Fruit fly (Drosophila melanogaster): Measurements from ENCODE around the gene CG43288.

Gene CG43288

DNA sequence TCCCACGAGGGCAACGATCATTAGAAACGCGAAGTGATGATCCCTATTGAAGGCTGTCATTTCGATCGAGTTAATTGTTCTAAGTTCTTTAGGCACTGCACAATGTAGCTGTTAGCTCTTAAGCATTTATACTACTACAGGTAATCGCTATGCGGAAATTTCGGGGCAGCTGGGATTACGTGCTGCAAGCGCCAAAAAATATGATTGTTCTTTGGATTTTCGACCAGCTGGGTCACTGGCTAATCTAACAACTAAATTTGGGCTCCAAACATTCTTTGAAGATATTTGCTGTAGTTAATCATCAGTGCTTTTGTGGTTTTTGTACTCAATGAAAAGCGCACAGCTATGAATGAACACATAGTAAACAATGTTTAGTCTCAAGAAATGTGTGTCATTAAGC, 4.5 kb downstream of the CG43288 start, which contains the start of gene CG15571:
TSS of gene CG15571 (minus strand) at position 101 of the 400 bp plus-strand sequence.
- TF ChIP-seq ro (GFP tag; IDR thresholded peaks at IDR 0.05) (no peak), sisA (GFP tag; IDR thresholded peaks at IDR 0.05) (no peak), ara (GFP tag; IDR thresholded peaks at IDR 0.05) (no peak), Lim3 (GFP tag; IDR thresholded peaks at IDR 0.05) (no peak), Dp (GFP tag; optimal IDR thresholded peaks at IDR 0.05) (no peak), CG5953 (GFP tag; IDR thresholded peaks at IDR 0.05) (no peak), CG16813 (GFP tag; IDR thresholded peaks at IDR 0.05; ENCODE audit: partially characterized antibody) (no peak), sim (GFP tag; IDR thresholded peaks at IDR 0.05) (no peak), jumu (GFP tag; optimal IDR thresholded peaks at IDR 0.05) (no peak), D19A (tag; optimal IDR thresholded peaks at IDR 0.05) (no peak), Bteb2 (GFP tag; optimal IDR thresholded peaks at IDR 0.05) (no peak), CG5180 (GFP tag; optimal IDR thresholded peaks at IDR 0.05) (no peak), Side (GFP tag; optimal IDR thresholded peaks at IDR 0.05) (no peak), Rx (GFP tag; IDR thresholded peaks at IDR 0.05) (no peak), grn (GFP tag; optimal IDR thresholded peaks at IDR 0.05) (no peak), CG10431 (GFP tag; optimal IDR thresholded peaks at IDR 0.05) (no peak), CG6683 (GFP tag; optimal IDR thresholded peaks at IDR 0.05) (no peak)

DNA sequence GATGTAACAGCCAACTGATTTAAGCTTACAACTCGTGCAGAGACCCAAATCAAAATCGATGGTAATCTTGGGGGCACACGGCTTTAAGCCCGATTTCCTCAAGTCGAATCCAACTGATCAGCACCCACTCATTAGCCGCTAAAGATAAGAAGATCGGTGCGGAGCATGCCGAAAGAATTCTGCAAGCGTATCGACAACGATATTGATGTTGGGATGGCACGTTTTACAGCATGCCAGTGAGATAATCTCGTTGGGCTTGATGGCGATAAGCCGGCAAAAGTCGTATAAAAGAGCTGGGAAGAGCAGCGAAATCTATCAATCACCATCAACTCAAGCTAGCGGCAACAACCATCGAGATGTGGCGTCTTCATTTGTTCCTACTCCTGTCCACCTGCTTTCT, 5.0 kb downstream of the CG43288 start, which contains the start of gene CG15570:
TSS of gene CG15570 (plus strand) at position 301 of the 400 bp plus-strand sequence.
- no peak for TF ChIP-seq hb (GFP tag; IDR thresholded peaks at IDR 0.05; ENCODE audit: partially characterized antibody)
- TF ChIP-seq Dp (GFP tag; optimal IDR thresholded peaks at IDR 0.05): no peak
- TF ChIP-seq fu2 (GFP tag; optimal IDR thresholded peaks at IDR 0.05): no peak
- no peak for TF ChIP-seq CG16863 (GFP tag; optimal IDR thresholded peaks at IDR 0.05)
- TF ChIP-seq CG2129 (GFP tag; IDR thresholded peaks at IDR 0.05; ENCODE audit: partially characterized antibody): no peak
- TF ChIP-seq CG13296 (GFP tag; optimal IDR thresholded peaks at IDR 0.05): no peak
- no peak for TF ChIP-seq Taf1 (GFP tag; IDR thresholded peaks at IDR 0.05)
- no peak for TF ChIP-seq CG6813 (GFP tag; optimal IDR thresholded peaks at IDR 0.05)
- TF ChIP-seq Sox100B (GFP tag; optimal IDR thresholded peaks at IDR 0.05): no peak
- TF ChIP-seq tup (GFP tag; optimal IDR thresholded peaks at IDR 0.05): no peak

DNA sequence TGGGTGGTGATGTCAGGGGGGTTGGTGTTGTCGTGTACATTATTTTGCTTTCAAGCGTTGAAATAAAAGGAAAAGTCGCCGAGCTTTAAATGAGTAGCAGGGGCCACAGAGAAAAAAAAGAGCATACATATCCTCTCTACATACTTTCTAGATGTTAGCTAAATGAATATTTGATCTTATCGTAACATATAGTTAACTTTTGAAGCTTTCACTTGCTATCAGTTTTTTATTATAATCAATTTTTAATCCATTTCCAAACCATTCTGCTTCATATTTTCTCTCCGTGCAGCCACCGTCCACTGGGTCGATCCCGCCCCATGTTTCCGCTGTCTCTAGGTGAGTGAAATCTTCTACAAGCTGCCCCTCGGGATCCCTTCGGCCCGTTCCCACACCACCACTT, 12.2 kb downstream of the CG43288 start:
- TF ChIP-seq CG5245 (GFP tag; optimal IDR thresholded peaks at IDR 0.05): no peak
- peak in 1 of 2 experiments; percentile 3 for TF ChIP-seq bsh (GFP tag; optimal IDR thresholded peaks at IDR 0.05)
- no peak for TF ChIP-seq CG30020 (tag; optimal IDR thresholded peaks at IDR 0.05)
- TF ChIP-seq ato (GFP tag; IDR thresholded peaks at IDR 0.05; ENCODE audit: partially characterized antibody): no peak
- TF ChIP-seq Lpt (GFP tag; optimal IDR thresholded peaks at IDR 0.05): no peak
- TF ChIP-seq wor (GFP tag; IDR thresholded peaks at IDR 0.05): no peak
- peak; percentile 73 for TF ChIP-seq sens (GFP tag)
- TF ChIP-seq CG10979 (tag; optimal IDR thresholded peaks at IDR 0.05): peak; percentile 32
- TF ChIP-seq Hr39 (optimal IDR thresholded peaks at IDR 0.05): no peak
- TF ChIP-seq unpg (GFP tag; optimal IDR thresholded peaks at IDR 0.05): no peak
- TF ChIP-seq otp (GFP tag; IDR thresholded peaks at IDR 0.05): no peak
- TF ChIP-seq row (GFP tag; IDR thresholded peaks at IDR 0.05): peak; percentile 12; the same call in 1 of the 3 replicates
- TF ChIP-seq CG8765 (GFP tag; IDR thresholded peaks at IDR 0.05): no peak
- TF ChIP-seq CG15601 (tag; optimal IDR thresholded peaks at IDR 0.05): no peak
- peak; percentile 9 for TF ChIP-seq CG7839 (tag; optimal IDR thresholded peaks at IDR 0.05)
- TF ChIP-seq Med (GFP tag): peak; percentile 43
- no peak for TF ChIP-seq NK7.1 (GFP tag; optimal IDR thresholded peaks at IDR 0.05)
- peak; percentile 9 for TF ChIP-seq CG18599 (GFP tag; optimal IDR thresholded peaks at IDR 0.05)
- no peak for TF ChIP-seq H2.0 (GFP tag; IDR thresholded peaks at IDR 0.05)
- TF ChIP-seq Ssrp (tag; optimal IDR thresholded peaks at IDR 0.05): peak; percentile 16
- TF ChIP-seq CG11504 (tag; optimal IDR thresholded peaks at IDR 0.05): peak; percentile 20
- peak; percentile 12 for TF ChIP-seq nmo (GFP tag; optimal IDR thresholded peaks at IDR 0.05)
